Fruit fly (Drosophila melanogaster) whole organism, pupa: Measurements from ENCODE around the gene RpL18.

Experiments used
- CG10348 ChIP-seq: fragments of 200-800 bp; sonication (Bioruptor generic); IDR thresholded peaks from 2 replicates; pipeline ENCODE4 v1.3.6; 2022; ENCODE audit warnings: missing biosample characterization, missing genetic modification characterization
- CG12605 ChIP-seq: fragments of 200-800 bp; sonication (Bioruptor generic); IDR thresholded peaks from 2 replicates; pipeline ENCODE4 v1.3.6; 2022; ENCODE audit warnings: missing biosample characterization, missing genetic modification characterization
- CG13204 ChIP-seq: fragments of 200-800 bp; sonication (Bioruptor generic); optimal IDR thresholded peaks from 2 replicates; lab custom pipeline; 2018; ENCODE audit warnings: missing biosample characterization, mild to moderate bottlenecking, missing genetic modification characterization, moderate library complexity
- CG14655 ChIP-seq: fragments of 200-800 bp; sonication (Bioruptor generic); optimal IDR thresholded peaks from 3 replicates; lab custom pipeline; 2017; ENCODE audit warnings: mild to moderate bottlenecking, missing biosample characterization, missing genetic modification reagents, missing genetic modification characterization
- CG15710 ChIP-seq: fragments of 200-800 bp; sonication (Bioruptor generic); optimal IDR thresholded peaks from 2 replicates; lab custom pipeline; 2018; ENCODE audit warnings: missing biosample characterization, mild to moderate bottlenecking, missing genetic modification characterization, moderate library complexity
- CG17806 ChIP-seq: fragments of 200-800 bp; sonication (Bioruptor generic); optimal IDR thresholded peaks from 2 replicates; lab custom pipeline; 2018; ENCODE audit warnings: missing biosample characterization, mild to moderate bottlenecking, missing genetic modification characterization, moderate library complexity
- CG32121 ChIP-seq: fragments of 200-800 bp; sonication (Bioruptor generic); IDR thresholded peaks from 2 replicates; pipeline ENCODE4 v1.3.6; 2022; ENCODE audit warnings: missing biosample characterization, missing genetic modification characterization
- CG34367 ChIP-seq: fragments of 200-800 bp; sonication (Bioruptor generic); optimal IDR thresholded peaks from 2 replicates; lab custom pipeline; 2018; ENCODE audit warnings: missing biosample characterization, mild to moderate bottlenecking, missing genetic modification characterization
- CG4496 ChIP-seq: fragments of 200-800 bp; sonication (Bioruptor generic); IDR thresholded peaks from 3 replicates; pipeline ENCODE4 v1.3.6; 2022; ENCODE audit warnings: missing biosample characterization, missing genetic modification characterization
- CG8159 ChIP-seq: fragments of 200-800 bp; sonication (Bioruptor generic); optimal IDR thresholded peaks from 3 replicates; lab custom pipeline; 2018; ENCODE audit warnings: missing biosample characterization, mild to moderate bottlenecking, missing genetic modification characterization, moderate library complexity
- CG8301 ChIP-seq: fragments of 200-800 bp; sonication (Bioruptor generic); optimal IDR thresholded peaks from 2 replicates; lab custom pipeline; 2018; ENCODE audit warnings: missing biosample characterization, mild to moderate bottlenecking, missing genetic modification characterization
- CG9948 ChIP-seq: fragments of 200-800 bp; sonication (Bioruptor generic); optimal IDR thresholded peaks from 2 replicates; lab custom pipeline; 2018; ENCODE audit warnings: missing biosample characterization, mild to moderate bottlenecking, missing genetic modification characterization, moderate library complexity
- D1 ChIP-seq: fragments of 200-800 bp; sonication (Bioruptor generic); optimal IDR thresholded peaks from 2 replicates; lab custom pipeline; 2018; ENCODE audit warnings: missing biosample characterization, mild to moderate bottlenecking, missing genetic modification characterization, moderate library complexity
- EcR ChIP-seq: fragments of 200-800 bp; sonication (Bioruptor generic); optimal IDR thresholded peaks from 3 replicates; lab custom pipeline; 2019; ENCODE audit warnings: missing biosample characterization, missing genetic modification characterization, mild to moderate bottlenecking, moderate library complexity, missing genetic modification reagents
- Ets98B ChIP-seq: fragments of 200-800 bp; sonication (Bioruptor generic); IDR thresholded peaks from 2 replicates; pipeline ENCODE4 v1.3.6; 2022; ENCODE audit warnings: missing biosample characterization, missing genetic modification characterization
- Pif1A ChIP-seq: fragments of 200-800 bp; sonication (Bioruptor generic); optimal IDR thresholded peaks from 3 replicates; lab custom pipeline; 2016; ENCODE audit warnings: missing biosample characterization, missing genetic modification characterization
- Pif1B ChIP-seq: fragments of 200-800 bp; sonication (Bioruptor generic); optimal IDR thresholded peaks from 3 replicates; lab custom pipeline; 2016; ENCODE audit warnings: missing biosample characterization, missing genetic modification characterization
- Snoo ChIP-seq: fragments of 200-800 bp; sonication (Bioruptor generic); optimal IDR thresholded peaks from 3 replicates; lab custom pipeline; 2017; ENCODE audit warnings: missing biosample characterization, mild to moderate bottlenecking, missing genetic modification characterization, inconsistent platforms
- fd96Ca ChIP-seq: fragments of 200-800 bp; sonication (Bioruptor generic); IDR thresholded peaks from 3 replicates; pipeline ENCODE4 v1.3.6; 2022; ENCODE audit warnings: missing biosample characterization, missing genetic modification characterization
- gl ChIP-seq: fragments of 200-800 bp; sonication (Bioruptor generic); optimal IDR thresholded peaks from 2 replicates; lab custom pipeline; 2018; ENCODE audit warnings: missing biosample characterization, mild to moderate bottlenecking, missing genetic modification characterization
- rn ChIP-seq: fragments of 200-800 bp; sonication (Bioruptor generic); IDR thresholded peaks from 2 replicates; pipeline ENCODE4 v1.3.6; 2022; ENCODE audit warnings: missing biosample characterization, missing genetic modification characterization

RpL18 gene

DNA sequence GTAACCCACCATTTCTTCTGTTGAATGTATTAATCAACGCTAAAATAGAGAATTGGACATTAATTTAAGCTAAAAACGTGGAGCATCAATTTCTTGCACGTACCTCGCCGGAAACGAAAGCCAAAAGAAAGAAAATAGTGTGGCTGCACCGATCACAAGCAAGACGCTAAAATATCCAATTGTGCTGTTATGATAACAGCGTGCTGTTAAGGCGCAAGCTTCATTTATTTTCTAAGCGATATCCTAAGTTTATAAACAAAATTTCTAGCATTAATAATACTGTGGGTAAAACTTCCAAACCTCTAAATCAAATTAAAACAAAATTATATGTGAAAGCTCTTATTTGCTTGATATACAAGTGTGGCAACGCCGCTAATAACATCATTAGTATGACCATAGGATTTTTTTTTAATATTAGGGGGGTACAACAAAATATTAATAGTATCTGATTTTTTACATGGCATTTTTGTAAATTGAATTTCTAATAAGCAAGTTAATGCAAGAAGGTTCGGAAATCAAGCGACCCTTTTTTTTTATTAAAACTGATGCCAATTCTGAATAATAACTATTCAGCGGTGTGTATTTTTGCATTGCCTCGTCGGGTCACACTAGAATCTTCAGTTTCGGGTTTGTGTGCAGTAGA, at the start of gene RpL18, which contains the start of gene Neos:
Gene RpL18, minus strand, starts transcription at position 135 of the 643 bp plus-strand sequence.
Gene Neos, plus strand, starts transcription at position 412 of the 643 bp plus-strand sequence.
- TF ChIP-seq CG12605 (peak; percentile 48), Pif1B (GFP tag; lab: Kevin White, UChicago) (no peak), CG8159 (tag; lab: Kevin White, UChicago) (peak; percentile 37), CG4496 (GFP tag; lab: Robert Waterston, UW) (peak; percentile 70), fd96Ca (GFP tag; lab: Robert Waterston, UW) (no peak), Pif1A (no peak), gl (tag; lab: Kevin White, UChicago) (peak; percentile 34), CG34367 (peak; percentile 37), Snoo (tag; lab: Kevin White, UChicago) (peak; percentile 78), CG32121 (GFP tag; lab: Robert Waterston, UW) (peak; percentile 21; the same call in 1 of the 2 replicates), Ets98B (GFP tag; lab: Robert Waterston, UW) (peak; percentile 28; the same call in 1 of the 2 replicates), CG15710 (peak; percentile 24), rn (GFP tag; lab: Robert Waterston, UW) (no peak)

DNA sequence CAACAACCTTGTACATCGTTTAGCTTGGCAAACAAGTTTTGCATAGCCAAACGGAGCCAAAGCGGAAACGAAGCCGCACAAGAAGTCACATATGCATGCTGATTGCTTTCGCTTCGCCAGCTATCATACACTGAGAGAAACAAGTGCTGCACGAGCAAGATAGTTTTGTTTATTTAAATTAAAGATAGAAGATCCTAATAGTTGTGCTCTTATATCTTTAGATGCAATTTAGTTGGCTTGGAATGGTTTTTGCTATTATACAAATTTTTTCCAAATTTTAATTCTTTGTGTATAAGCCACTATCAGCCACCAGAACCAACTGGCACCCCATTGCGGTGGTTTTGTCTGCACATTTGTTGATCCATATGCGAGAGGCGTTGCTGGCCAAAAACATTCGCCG, 42.4 kb upstream of the RpL18 start:
- no peak for TF ChIP-seq CG15710
- no peak for TF ChIP-seq CG17806
- TF ChIP-seq CG12605: no peak
- no peak for TF ChIP-seq CG13204
- TF ChIP-seq fd96Ca (GFP tag; lab: Robert Waterston, UW): 0 out of 3 replicates have a peak, but pooled peaks have one; percentile 8
- peak; percentile 45 for TF ChIP-seq CG14655 (GFP tag; lab: Kevin White, UChicago)
- no peak for TF ChIP-seq EcR (GFP tag; lab: Kevin White, UChicago)
- no peak for TF ChIP-seq gl (tag; lab: Kevin White, UChicago)
- TF ChIP-seq Pif1A: peak; percentile 16

DNA sequence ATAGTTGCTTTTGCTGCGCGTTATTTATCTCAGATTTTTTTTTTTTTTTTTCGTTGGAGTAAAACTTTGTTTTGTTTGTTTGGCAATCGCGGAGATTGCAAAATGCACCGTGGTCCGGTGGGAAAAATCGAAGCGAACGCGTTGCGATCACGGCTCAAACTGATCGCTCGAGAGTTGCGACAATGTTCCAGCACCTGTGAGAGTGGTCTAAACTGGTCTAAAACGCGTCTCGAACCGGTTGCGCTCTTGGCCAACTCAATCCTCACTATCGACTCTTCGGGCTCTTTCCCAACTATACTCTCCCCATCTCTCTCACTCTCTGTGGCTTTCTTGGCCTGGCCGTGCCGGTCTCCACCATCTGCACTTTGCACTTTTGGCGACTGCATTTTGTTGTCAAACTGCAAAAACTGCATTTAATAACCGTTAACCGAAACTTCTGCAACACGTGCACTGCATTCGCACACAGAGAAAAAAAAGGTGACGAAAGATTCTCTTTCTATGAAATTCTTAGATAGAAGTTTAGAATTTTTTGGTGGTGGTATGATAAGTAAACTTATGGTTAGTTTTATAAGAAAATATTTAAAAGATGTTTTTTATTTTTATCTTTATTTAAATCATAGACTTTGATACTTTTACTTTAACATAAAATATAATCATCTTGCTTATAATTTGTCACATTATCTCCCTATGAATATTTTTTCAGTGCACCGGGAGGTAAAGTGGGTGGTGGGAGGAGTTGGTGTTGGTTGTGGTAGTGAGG, 22.8 kb upstream of the RpL18 start, which contains the start of gene CG14830:
Gene CG14830, minus strand, starts transcription at position 164 of the 760 bp plus-strand sequence.
- TF ChIP-seq Pif1B (GFP tag; lab: Kevin White, UChicago): no peak
- TF ChIP-seq Pif1A: no peak
- TF ChIP-seq CG8159 (tag; lab: Kevin White, UChicago): peak; percentile 78
- no peak for TF ChIP-seq CG10348 (GFP tag; lab: Robert Waterston, UW)
- peak; percentile 27 for TF ChIP-seq Ets98B (GFP tag; lab: Robert Waterston, UW)
- TF ChIP-seq Snoo (tag; lab: Kevin White, UChicago): no peak
- no peak; the same call in 1 of the 2 replicates for TF ChIP-seq CG32121 (GFP tag; lab: Robert Waterston, UW)
- TF ChIP-seq CG17806: peak; percentile 76
- peak; percentile 28; the same call in 1 of the 3 replicates for TF ChIP-seq CG4496 (GFP tag; lab: Robert Waterston, UW)
- peak; percentile 87 for TF ChIP-seq CG8301 (tag; lab: Kevin White, UChicago)
- TF ChIP-seq CG34367: peak; percentile 7
- peak; percentile 55 for TF ChIP-seq D1 (tag; lab: Kevin White, UChicago)
- TF ChIP-seq CG9948 (tag; lab: Kevin White, UChicago): no peak
- TF ChIP-seq rn (GFP tag; lab: Robert Waterston, UW): no peak
- TF ChIP-seq CG15710: no peak
- no peak for TF ChIP-seq CG13204
- TF ChIP-seq gl (tag; lab: Kevin White, UChicago): peak; percentile 20
- TF ChIP-seq CG12605: peak; percentile 57
- TF ChIP-seq EcR (GFP tag; lab: Kevin White, UChicago): no peak
- no peak for TF ChIP-seq fd96Ca (GFP tag; lab: Robert Waterston, UW)
- peak; percentile 90 for TF ChIP-seq CG14655 (GFP tag; lab: Kevin White, UChicago)

DNA sequence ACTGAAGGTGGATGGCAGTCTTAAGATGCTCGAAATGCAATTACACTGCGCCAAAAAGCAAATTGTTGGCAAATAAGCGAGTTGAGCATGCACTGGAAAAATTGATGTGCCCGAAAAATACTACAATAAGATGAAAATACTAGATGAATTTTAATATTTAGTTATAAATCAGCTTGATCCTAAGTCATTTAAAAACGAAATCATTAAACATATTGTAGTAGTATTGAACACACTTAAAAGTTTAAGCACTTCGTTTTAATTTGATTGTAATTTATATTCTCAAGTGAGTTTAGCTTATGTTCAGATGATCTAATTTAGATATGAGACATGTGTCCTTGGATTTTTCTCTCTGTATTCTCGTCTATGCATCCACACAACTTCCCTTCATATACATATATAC, 21.3 kb upstream of the RpL18 start:
- TF ChIP-seq EcR (GFP tag; lab: Kevin White, UChicago): no peak
- peak; percentile 38 for TF ChIP-seq Pif1B (GFP tag; lab: Kevin White, UChicago)
- no peak for TF ChIP-seq gl (tag; lab: Kevin White, UChicago)
- peak; percentile 68 for TF ChIP-seq CG14655 (GFP tag; lab: Kevin White, UChicago)
- peak; percentile 62 for TF ChIP-seq CG17806
- TF ChIP-seq CG10348 (GFP tag; lab: Robert Waterston, UW): no peak
- peak; percentile 40; the same call in 1 of the 3 replicates for TF ChIP-seq CG4496 (GFP tag; lab: Robert Waterston, UW)
- peak; percentile 76 for TF ChIP-seq CG8159 (tag; lab: Kevin White, UChicago)
- TF ChIP-seq Pif1A: peak; percentile 32
- TF ChIP-seq fd96Ca (GFP tag; lab: Robert Waterston, UW): no peak
- peak; percentile 11 for TF ChIP-seq CG34367
- no peak; the same call in 1 of the 2 replicates for TF ChIP-seq Ets98B (GFP tag; lab: Robert Waterston, UW)
- TF ChIP-seq Snoo (tag; lab: Kevin White, UChicago): peak; percentile 14
- TF ChIP-seq rn (GFP tag; lab: Robert Waterston, UW): no peak
- TF ChIP-seq CG15710: peak; percentile 74
- TF ChIP-seq CG9948 (tag; lab: Kevin White, UChicago): peak; percentile 65
- TF ChIP-seq CG8301 (tag; lab: Kevin White, UChicago): peak; percentile 28
- TF ChIP-seq D1 (tag; lab: Kevin White, UChicago): peak; percentile 67

DNA sequence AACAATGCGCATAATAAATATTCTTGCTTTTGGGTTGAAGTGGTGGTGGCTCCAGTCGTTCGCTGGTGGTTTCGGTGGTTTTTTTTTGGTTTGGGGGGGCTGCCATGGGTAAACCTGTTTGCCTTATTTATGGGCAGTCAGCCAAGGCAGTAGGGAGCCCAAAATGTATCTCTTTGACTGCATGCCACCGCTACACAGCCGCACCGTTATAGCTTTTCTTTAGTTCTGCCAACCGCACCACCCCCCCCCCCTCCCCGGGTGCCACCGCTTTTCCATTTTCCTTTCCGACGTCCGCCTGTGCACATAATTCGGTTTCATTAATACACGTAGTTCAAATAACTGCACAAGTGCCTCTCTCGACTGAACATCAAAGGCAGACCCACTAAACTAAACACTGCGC, 17.1 kb upstream of the RpL18 start:
- TF ChIP-seq CG15710 (no peak), Ets98B (GFP tag; lab: Robert Waterston, UW) (no peak), CG10348 (GFP tag; lab: Robert Waterston, UW) (no peak), fd96Ca (GFP tag; lab: Robert Waterston, UW) (no peak)
- TF ChIP-seq, all 21 proteins: peak for 0
